Fruit fly (Drosophila melanogaster) whole organism, embryonic: ENCODE results near the gene Rai1.

Experiments
- Abd-B ChIP-seq: fragments of 200-800 bp; sonication (Bioruptor generic); optimal IDR thresholded peaks from 2 replicates; lab custom pipeline; 2018; ENCODE audit warnings: missing biosample characterization, mild to moderate bottlenecking, missing genetic modification characterization, moderate library complexity
- Aef1 ChIP-seq: fragments of 200-800 bp; sonication (Bioruptor generic); IDR thresholded peaks from 3 replicates; pipeline ENCODE4 v1.3.6; 2022; ENCODE audit warnings: missing biosample characterization, missing genetic modification characterization
- CG11456 ChIP-seq: fragments of 200-800 bp; sonication (Bioruptor generic); IDR thresholded peaks from 3 replicates; pipeline ENCODE4 v1.3.6; 2022; ENCODE audit warnings: missing biosample characterization, missing genetic modification characterization
- CG11504 ChIP-seq: fragments of 200-800 bp; sonication (Bioruptor generic); optimal IDR thresholded peaks from 3 replicates; lab custom pipeline; 2019; ENCODE audit warnings: missing biosample characterization, mild to moderate bottlenecking, missing genetic modification characterization, moderate library complexity
- CG11560 ChIP-seq: fragments of 200-800 bp; sonication (Bioruptor generic); IDR thresholded peaks from 3 replicates; pipeline ENCODE4 v1.3.6; 2022; ENCODE audit warnings: missing biosample characterization, missing genetic modification characterization
- CG12236 ChIP-seq: fragments of 200-800 bp; sonication (Bioruptor generic); optimal IDR thresholded peaks from 2 replicates; lab custom pipeline; 2016; ENCODE audit warnings: missing biosample characterization, missing genetic modification characterization
- CG12942 ChIP-seq: fragments of 200-800 bp; sonication (Bioruptor generic); optimal IDR thresholded peaks from 3 replicates; lab custom pipeline; 2016; ENCODE audit warnings: missing biosample characterization, missing genetic modification characterization
- CG14050 ChIP-seq: fragments of 200-800 bp; sonication (Bioruptor generic); IDR thresholded peaks from 3 replicates; pipeline ENCODE4 v1.3.6; 2022; ENCODE audit warnings: missing biosample characterization, missing genetic modification characterization
- CG15479 ChIP-seq: fragments of 200-800 bp; sonication (Bioruptor generic); optimal IDR thresholded peaks from 3 replicates; lab custom pipeline; 2019; ENCODE audit warnings: missing biosample characterization, mild to moderate bottlenecking, missing genetic modification characterization, moderate library complexity
- CG1647 ChIP-seq: fragments of 200-800 bp; sonication (Bioruptor generic); optimal IDR thresholded peaks from 3 replicates; lab custom pipeline; 2016; ENCODE audit warnings: missing biosample characterization, missing genetic modification characterization
- CG16815 ChIP-seq: fragments of 200-800 bp; sonication (Bioruptor generic); optimal IDR thresholded peaks from 3 replicates; lab custom pipeline; 2017; ENCODE audit warnings: missing biosample characterization, mild to moderate bottlenecking, missing genetic modification characterization
- CG18011 ChIP-seq: fragments of 200-800 bp; sonication (Bioruptor generic); optimal IDR thresholded peaks from 2 replicates; lab custom pipeline; 2017; ENCODE audit warnings: missing biosample characterization, missing genetic modification characterization, mild to moderate bottlenecking, moderate library complexity, missing genotype
- CG2678 ChIP-seq: fragments of 200-800 bp; sonication (Bioruptor generic); optimal IDR thresholded peaks from 3 replicates; lab custom pipeline; 2019; ENCODE audit warnings: missing biosample characterization, mild to moderate bottlenecking, missing genetic modification characterization, moderate library complexity
- CG2875 ChIP-seq: fragments of 200-800 bp; sonication (Bioruptor generic); optimal IDR thresholded peaks from 2 replicates; lab custom pipeline; 2017; ENCODE audit warnings: missing biosample characterization, mild to moderate bottlenecking, missing genetic modification characterization, missing genetic modification reagents
- CG34422 ChIP-seq: fragments of 200-800 bp; sonication (Bioruptor generic); IDR thresholded peaks from 3 replicates; pipeline ENCODE4 v1.3.6; 2022; ENCODE audit warnings: missing biosample characterization, missing genetic modification characterization
- CG3995 ChIP-seq: fragments of 200-800 bp; sonication (Bioruptor generic); optimal IDR thresholded peaks from 3 replicates; lab custom pipeline; 2016; ENCODE audit warnings: missing biosample characterization, missing genetic modification characterization
- CG43689 ChIP-seq: fragments of 200-800 bp; sonication (Bioruptor generic); IDR thresholded peaks from 2 replicates; pipeline ENCODE4 v1.3.6; 2022; ENCODE audit warnings: missing biosample characterization, missing genetic modification characterization
- CG6272 ChIP-seq: fragments of 200-800 bp; sonication (Bioruptor generic); IDR thresholded peaks from 2 replicates; pipeline ENCODE4 v1.3.6; 2022; ENCODE audit warnings: missing biosample characterization, missing genetic modification characterization
- CG6689 ChIP-seq: fragments of 200-800 bp; sonication (Bioruptor generic); IDR thresholded peaks from 2 replicates; pipeline ENCODE4 v1.3.6; 2022; ENCODE audit warnings: missing biosample characterization, missing genetic modification characterization
- CG6854 ChIP-seq: fragments of 200-800 bp; sonication (Bioruptor generic); optimal IDR thresholded peaks from 3 replicates; lab custom pipeline; 2017; ENCODE audit warnings: missing biosample characterization, mild to moderate bottlenecking, missing genetic modification characterization
- CG7271 ChIP-seq: fragments of 200-800 bp; sonication (Bioruptor generic); optimal IDR thresholded peaks from 2 replicates; lab custom pipeline; 2018; ENCODE audit warnings: missing biosample characterization, mild to moderate bottlenecking, missing genetic modification characterization, moderate library complexity
- CG7372 ChIP-seq: fragments of 200-800 bp; sonication (Bioruptor generic); IDR thresholded peaks from 2 replicates; pipeline ENCODE4 v1.3.6; 2022; ENCODE audit warnings: missing biosample characterization, missing genetic modification characterization
- CG9609 ChIP-seq: fragments of 200-800 bp; sonication (Bioruptor generic); optimal IDR thresholded peaks from 3 replicates; lab custom pipeline; 2016; ENCODE audit warnings: missing biosample characterization, missing genetic modification characterization
- CG9727 ChIP-seq: fragments of 200-800 bp; sonication (Bioruptor generic); optimal IDR thresholded peaks from 3 replicates; lab custom pipeline; 2017; ENCODE audit warnings: missing biosample characterization, mild to moderate bottlenecking, missing genetic modification characterization
- E2f2 ChIP-seq: fragments of 200-800 bp; sonication (Bioruptor generic); IDR thresholded peaks from 2 replicates; pipeline ENCODE4 v1.3.6; 2022; ENCODE audit warnings: missing biosample characterization, missing genetic modification characterization
- GATAe ChIP-seq: fragments of 200-800 bp; sonication (Bioruptor generic); conservative IDR thresholded peaks from 2 replicates; pipeline ENCODE4 v1.3.6; 2022; ENCODE audit warnings: missing biosample characterization, missing genetic modification characterization
- Hr39 ChIP-seq: fragments of >200 bp; optimal IDR thresholded peaks from 2 replicates; lab custom pipeline; 2017
- Hsf ChIP-seq: fragments of 200-800 bp; sonication (Bioruptor generic); optimal IDR thresholded peaks from 3 replicates; lab custom pipeline; 2016; ENCODE audit warnings: missing biosample characterization, missing genetic modification characterization
- Meics ChIP-seq: fragments of 200-800 bp; sonication (Bioruptor generic); optimal IDR thresholded peaks from 2 replicates; lab custom pipeline; 2017; ENCODE audit warnings: missing biosample characterization, mild to moderate bottlenecking, missing genetic modification characterization
- PHDP ChIP-seq: fragments of 200-800 bp; sonication (Bioruptor generic); optimal IDR thresholded peaks from 3 replicates; lab custom pipeline; 2018; ENCODE audit warnings: missing biosample characterization, mild to moderate bottlenecking, missing genetic modification characterization, moderate library complexity
- Poxn ChIP-seq: fragments of 200-800 bp; sonication (Bioruptor generic); IDR thresholded peaks from 2 replicates; pipeline ENCODE4 v1.3.6; 2022; ENCODE audit warnings: missing biosample characterization, missing genetic modification characterization
- Side ChIP-seq: fragments of 200-800 bp; sonication (Bioruptor generic); optimal IDR thresholded peaks from 2 replicates; lab custom pipeline; 2016; ENCODE audit warnings: missing biosample characterization, missing genetic modification characterization
- Sry-β ChIP-seq: fragments of 200-800 bp; sonication (Bioruptor generic); optimal IDR thresholded peaks from 2 replicates; lab custom pipeline; 2018; ENCODE audit warnings: missing biosample characterization, mild to moderate bottlenecking, missing genetic modification characterization, moderate library complexity
- Tbp ChIP-seq: fragments of >200 bp; optimal IDR thresholded peaks from 2 replicates; lab custom pipeline; 2018; ENCODE audit warnings: missing biosample characterization, missing genetic modification characterization
- Vsx1 ChIP-seq: fragments of 200-800 bp; sonication (Bioruptor generic); optimal IDR thresholded peaks from 2 replicates; lab custom pipeline; 2017; ENCODE audit warnings: missing biosample characterization, mild to moderate bottlenecking, missing genetic modification characterization, missing genetic modification reagents
- ap ChIP-seq: fragments of 200-800 bp; sonication (Bioruptor generic); IDR thresholded peaks from 2 replicates; pipeline ENCODE4 v1.3.6; 2022; ENCODE audit warnings: missing biosample characterization, missing genetic modification characterization
- crc ChIP-seq: fragments of 200-800 bp; sonication (Bioruptor generic); optimal IDR thresholded peaks from 2 replicates; lab custom pipeline; 2016; ENCODE audit warnings: missing biosample characterization, missing genetic modification characterization
- fd96Cb ChIP-seq: fragments of 200-800 bp; sonication (Bioruptor generic); optimal IDR thresholded peaks from 2 replicates; lab custom pipeline; 2018; ENCODE audit warnings: missing biosample characterization, mild to moderate bottlenecking, missing genetic modification characterization, moderate library complexity
- gsb-n ChIP-seq: fragments of 200-800 bp; sonication (Bioruptor generic); optimal IDR thresholded peaks from 3 replicates; lab custom pipeline; 2018; ENCODE audit warnings: missing biosample characterization, mild to moderate bottlenecking, missing genetic modification characterization
- lmd ChIP-seq: fragments of 200-800 bp; sonication (Bioruptor generic); IDR thresholded peaks from 2 replicates; pipeline ENCODE4 v1.3.6; 2022; ENCODE audit warnings: missing biosample characterization, missing genetic modification characterization
- maf-S ChIP-seq: fragments of 200-800 bp; sonication (Bioruptor generic); optimal IDR thresholded peaks from 2 replicates; lab custom pipeline; 2016; ENCODE audit warnings: missing biosample characterization, missing genetic modification characterization
- onecut ChIP-seq: fragments of 200-800 bp; sonication (Bioruptor generic); IDR thresholded peaks from 2 replicates; pipeline ENCODE4 v1.3.6; 2022; ENCODE audit warnings: missing biosample characterization, missing genetic modification characterization
- phol ChIP-seq: fragments of 200-800 bp; sonication (Bioruptor generic); optimal IDR thresholded peaks from 3 replicates; lab custom pipeline; 2018; ENCODE audit warnings: missing biosample characterization, mild to moderate bottlenecking, missing genetic modification characterization, moderate library complexity
- psq ChIP-seq: fragments of 200-800 bp; sonication (Bioruptor generic); optimal IDR thresholded peaks from 2 replicates; lab custom pipeline; 2017; ENCODE audit warnings: missing biosample characterization, missing genetic modification characterization
- shn ChIP-seq: fragments of 200-800 bp; sonication (Bioruptor generic); optimal IDR thresholded peaks from 3 replicates; lab custom pipeline; 2016; ENCODE audit warnings: missing biosample characterization, missing genetic modification characterization
- slp2 ChIP-seq: fragments of 200-800 bp; sonication (Bioruptor generic); optimal IDR thresholded peaks from 2 replicates; lab custom pipeline; 2016; ENCODE audit warnings: missing biosample characterization, missing genetic modification characterization
- sna ChIP-seq: fragments of 200-800 bp; sonication (Bioruptor generic); IDR thresholded peaks from 2 replicates; pipeline ENCODE4 v1.3.6; 2022; ENCODE audit warnings: missing biosample characterization, missing genetic modification characterization; ENCODE audit not compliant: partially characterized antibody
- sr ChIP-seq: fragments of 200-800 bp; sonication (Bioruptor generic); IDR thresholded peaks from 3 replicates; pipeline ENCODE4 v1.3.6; 2022; ENCODE audit warnings: missing biosample characterization, missing genetic modification characterization
- tll ChIP-seq, 2 experiments: fragments of 200-800 bp in 1 of 2; fragments of >200 bp in 1 of 2; sonication (Bioruptor generic) in 1 of 2; optimal IDR thresholded peaks; 2 replicates each; lab custom pipeline; 2017 to 2019; ENCODE audit warnings: missing biosample characterization in 2 of 2, missing genetic modification characterization in 2 of 2, mild to moderate bottlenecking in 1 of 2, moderate library complexity in 1 of 2
- wek ChIP-seq: fragments of 200-800 bp; sonication (Bioruptor generic); optimal IDR thresholded peaks from 3 replicates; lab custom pipeline; 2018; ENCODE audit warnings: missing biosample characterization, mild to moderate bottlenecking, missing genetic modification characterization, moderate library complexity
- zfh2 ChIP-seq: fragments of 200-800 bp; sonication (Bioruptor generic); optimal IDR thresholded peaks from 2 replicates; lab custom pipeline; 2016; ENCODE audit warnings: missing biosample characterization, missing genetic modification characterization

Rai1 gene

DNA sequence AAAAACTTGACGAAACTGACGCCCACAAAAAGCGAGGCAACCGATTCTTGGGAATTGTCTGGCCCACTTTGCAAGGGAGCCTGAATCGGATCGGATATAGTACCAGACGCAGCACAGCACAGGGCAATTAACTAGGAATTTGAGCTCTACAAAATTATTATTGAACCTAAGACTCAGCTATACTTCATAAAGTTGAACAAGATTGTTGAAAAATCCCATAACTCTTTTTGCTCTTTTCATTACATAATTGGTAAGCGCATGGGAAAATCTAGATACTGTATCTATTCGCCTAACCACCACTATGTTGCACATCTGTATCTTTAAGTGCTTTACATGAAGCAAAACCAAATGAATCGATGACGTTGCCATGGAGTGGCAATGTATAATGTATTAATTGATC is 30.0 kb upstream of the Rai1 start (continued):
- no peak for TF ChIP-seq CG15479
- TF ChIP-seq CG11456 (GFP tag; lab: Robert Waterston, UW) = peak; percentile 68
- peak; percentile 75 for TF ChIP-seq slp2 (GFP tag; lab: Kevin White, UChicago)
- peak; percentile 43; the same call in 1 of the 2 replicates for TF ChIP-seq E2f2 (GFP tag; lab: Robert Waterston, UW)
- TF ChIP-seq sna (GFP tag; lab: Robert Waterston, UW) = no peak
- peak; percentile 63 for TF ChIP-seq CG1647 (GFP tag; lab: Kevin White, UChicago)
- TF ChIP-seq Hsf (GFP tag; lab: Kevin White, UChicago) = peak; percentile 68
- no peak for TF ChIP-seq Tbp (GFP tag; lab: Kevin White, UChicago)
- TF ChIP-seq CG14050 (GFP tag; lab: Robert Waterston, UW) = peak; percentile 66
- peak; percentile 14 for TF ChIP-seq CG7271
- peak; percentile 80 for TF ChIP-seq gsb-n (tag; lab: Kevin White, UChicago)
- TF ChIP-seq crc (GFP tag; lab: Kevin White, UChicago) = no peak
- TF ChIP-seq Poxn = no peak
- TF ChIP-seq CG2875 (GFP tag; lab: Kevin White, UChicago) = peak; percentile 69
- TF ChIP-seq CG34422 = peak; percentile 61; the same call in 1 of the 3 replicates
- no peak for TF ChIP-seq CG6272 (GFP tag; lab: Robert Waterston, UW)
- 0 out of 2 replicates have a peak, but pooled peaks have one; percentile 24 for TF ChIP-seq CG7372 (GFP tag; lab: Robert Waterston, UW)
- TF ChIP-seq CG3995 (GFP tag; lab: Kevin White, UChicago) = no peak
- peak; percentile 82 for TF ChIP-seq PHDP (tag; lab: Kevin White, UChicago)
- TF ChIP-seq zfh2 (GFP tag; lab: Kevin White, UChicago) = no peak
- TF ChIP-seq wek (GFP tag; lab: Kevin White, UChicago) = peak; percentile 40
- peak; percentile 57 for TF ChIP-seq Abd-B (GFP tag; lab: Kevin White, UChicago)
- peak; percentile 33 for TF ChIP-seq Vsx1
- peak; percentile 79 for TF ChIP-seq fd96Cb
- peak; percentile 50 for TF ChIP-seq Side (GFP tag; lab: Kevin White, UChicago)
- peak; percentile 6 for TF ChIP-seq CG18011 (GFP tag; lab: Kevin White, UChicago)
- TF ChIP-seq ap = peak; percentile 70
- peak; percentile 47; the same call in 1 of the 2 replicates for TF ChIP-seq CG43689
- TF ChIP-seq CG11560 (tag; lab: Robert Waterston, UW) = no peak
- peak; percentile 33 for TF ChIP-seq maf-S (GFP tag; lab: Kevin White, UChicago)
- peak; percentile 59; the same call in 2 of the 3 replicates for TF ChIP-seq sr (GFP tag; lab: Robert Waterston, UW)
- TF ChIP-seq CG12236 (GFP tag; lab: Kevin White, UChicago) = peak; percentile 51
- TF ChIP-seq Aef1 (GFP tag; lab: Robert Waterston, UW) = peak; percentile 73
- peak; percentile 24 for TF ChIP-seq Sry-β (GFP tag; lab: Kevin White, UChicago)
- TF ChIP-seq onecut (GFP tag; lab: Robert Waterston, UW) = peak; percentile 67
- peak; percentile 53 for TF ChIP-seq CG12942 (GFP tag; lab: Kevin White, UChicago)
- TF ChIP-seq psq (GFP tag; lab: Kevin White, UChicago) = no peak
- TF ChIP-seq CG6854 = peak; percentile 9
- peak; percentile 48 for TF ChIP-seq CG9609 (GFP tag; lab: Kevin White, UChicago)
- peak; percentile 82 for TF ChIP-seq lmd (GFP tag; lab: Robert Waterston, UW)
- TF ChIP-seq GATAe (GFP tag; lab: Robert Waterston, UW) = no peak
- peak; percentile 87 for TF ChIP-seq CG11504
- no peak for TF ChIP-seq tll (GFP tag; optimal IDR thresholded peaks at IDR 0.05; lab: Kevin White, UChicago)
- peak; percentile 79 for TF ChIP-seq CG6689 (GFP tag; lab: Robert Waterston, UW)
- peak; percentile 79 for TF ChIP-seq phol
- TF ChIP-seq Meics (GFP tag; lab: Kevin White, UChicago) = peak; percentile 56
- TF ChIP-seq CG16815 = peak; percentile 24
- TF ChIP-seq CG2678 (tag; lab: Kevin White, UChicago) = peak; percentile 85
- peak; percentile 49 for TF ChIP-seq shn
- TF ChIP-seq CG9727 (GFP tag; lab: Kevin White, UChicago) = peak; percentile 67
- no peak for TF ChIP-seq Hr39 (lab: Kevin White, UChicago)
